Worm (Caenorhabditis elegans): ENCODE data around the gene T20D4.10.
"Not testable (repeated sequence)": the region's sequence is repeated elsewhere in the genome, so short reads cannot be mapped to it uniquely, and the experiment has no call there.

Gene T20D4.10

DNA sequence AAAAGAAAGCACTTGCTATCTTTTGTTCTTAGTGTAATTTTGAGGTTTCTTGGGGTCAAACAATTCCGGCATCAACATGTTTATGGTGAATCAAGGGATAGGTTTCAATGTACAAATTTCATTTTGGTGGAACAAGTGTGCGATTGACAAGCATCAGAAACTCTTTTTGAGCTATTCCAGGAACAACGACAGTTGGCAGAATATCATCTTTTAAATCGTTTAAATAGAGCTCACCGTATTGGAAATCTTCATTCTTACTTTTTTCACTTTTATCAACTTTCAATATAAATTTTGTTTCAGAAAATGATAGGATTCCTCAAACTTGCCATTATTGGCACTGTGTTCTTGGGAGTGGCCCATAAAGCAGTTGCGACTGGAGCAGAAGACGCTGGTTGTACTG, at the start of gene T20D4.10:
TSS of gene T20D4.10 (plus strand) at position 301 of the 400 bp plus-strand sequence.
- not testable (repeated sequence) for TF ChIP-seq klf-2 (GFP tag; conservative IDR thresholded peaks at IDR 0.05); ztf-23 (GFP tag; IDR thresholded peaks at IDR 0.05); flt-1 (GFP tag; IDR thresholded peaks at IDR 0.05)

ce11 chrV:3351266-3351665, 48.8 kb upstream of the T20D4.10 start, which contains the start of gene str-63:
str-63 (plus strand) TSS chrV:3351566.
- TF ChIP-seq med-1 (GFP tag; optimal IDR thresholded peaks at IDR 0.05; ENCODE audit: insufficient read depth) (no peak), tab-1 (GFP tag; IDR thresholded peaks at IDR 0.05) (no peak), klf-2 (GFP tag; conservative IDR thresholded peaks at IDR 0.05) (no peak), flt-1 (GFP tag; IDR thresholded peaks at IDR 0.05) (no peak), T22C8.4 (GFP tag; IDR thresholded peaks at IDR 0.05) (no peak), cog-1 (tag; optimal IDR thresholded peaks at IDR 0.05) (no peak), ref-1 (GFP tag; conservative IDR thresholded peaks at IDR 0.05) (no peak), ztf-23 (GFP tag; IDR thresholded peaks at IDR 0.05) (no peak)

- TF ChIP-seq flt-1 (GFP tag; IDR thresholded peaks at IDR 0.05) (no peak), ztf-23 (GFP tag; IDR thresholded peaks at IDR 0.05) (no peak), ref-1 (GFP tag; conservative IDR thresholded peaks at IDR 0.05) (no peak), med-1 (GFP tag; optimal IDR thresholded peaks at IDR 0.05; ENCODE audit: insufficient read depth) (no peak), klf-2 (GFP tag; conservative IDR thresholded peaks at IDR 0.05) (no peak), ztf-29 (GFP tag; IDR thresholded peaks at IDR 0.05) (no peak), cog-1 (tag; optimal IDR thresholded peaks at IDR 0.05) (no peak), T22C8.4 (GFP tag; IDR thresholded peaks at IDR 0.05) (no peak), tab-1 (GFP tag; IDR thresholded peaks at IDR 0.05) (no peak)
These were observed 47.1 kb upstream of the T20D4.10 start, which contains the start of gene C17B7.12 for ce11 chrV:3352925-3353324. C17B7.12 (plus strand) TSS chrV:3353225.

ce11 chrV:3355544-3355943, 44.5 kb upstream of the T20D4.10 start:
- TF ChIP-seq ref-1 (GFP tag; conservative IDR thresholded peaks at IDR 0.05) = no peak
- TF ChIP-seq flt-1 (GFP tag; IDR thresholded peaks at IDR 0.05) = no peak
- TF ChIP-seq ztf-29 (GFP tag; IDR thresholded peaks at IDR 0.05) = no peak
- no peak for TF ChIP-seq T22C8.4 (GFP tag; IDR thresholded peaks at IDR 0.05)
- TF ChIP-seq klf-2 (GFP tag; conservative IDR thresholded peaks at IDR 0.05) = no peak
- no peak for TF ChIP-seq med-1 (GFP tag; optimal IDR thresholded peaks at IDR 0.05; ENCODE audit: insufficient read depth)
- no peak for TF ChIP-seq cog-1 (tag; optimal IDR thresholded peaks at IDR 0.05)
- no peak for TF ChIP-seq ztf-23 (GFP tag; IDR thresholded peaks at IDR 0.05)
- TF ChIP-seq tab-1 (GFP tag; IDR thresholded peaks at IDR 0.05) = no peak

- TF ChIP-seq T22C8.4 (GFP tag; IDR thresholded peaks at IDR 0.05) (no peak), cog-1 (tag; optimal IDR thresholded peaks at IDR 0.05) (no peak), klf-2 (GFP tag; conservative IDR thresholded peaks at IDR 0.05) (no peak), ztf-29 (GFP tag; IDR thresholded peaks at IDR 0.05) (no peak), ztf-23 (GFP tag; IDR thresholded peaks at IDR 0.05) (no peak), med-1 (GFP tag; optimal IDR thresholded peaks at IDR 0.05; ENCODE audit: insufficient read depth) (no peak), tab-1 (GFP tag; IDR thresholded peaks at IDR 0.05) (no peak), ref-1 (GFP tag; conservative IDR thresholded peaks at IDR 0.05) (no peak), flt-1 (GFP tag; IDR thresholded peaks at IDR 0.05) (no peak)
These were observed 42.9 kb upstream of the T20D4.10 start, which contains the start of gene scrm-3 for ce11 chrV:3357106-3357505. scrm-3 (minus strand) TSS chrV:3357206.

DNA sequence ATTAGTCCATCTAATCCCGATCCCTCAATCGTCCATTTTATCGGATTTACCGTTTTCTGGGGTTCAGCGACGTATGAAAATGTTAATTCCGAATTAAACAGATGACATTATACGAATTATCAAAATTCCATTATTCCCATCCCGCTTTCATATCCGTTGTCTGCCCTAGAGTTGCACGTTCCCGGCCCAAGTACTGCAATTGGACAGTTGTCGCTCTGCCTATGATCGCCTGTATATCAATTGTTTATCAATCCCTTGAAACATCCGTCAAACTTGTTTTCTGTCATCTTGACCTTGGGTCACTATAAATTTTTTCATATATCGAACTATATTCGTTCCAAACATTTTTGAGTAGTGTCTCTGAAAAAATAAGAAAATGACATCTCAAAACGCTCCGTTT, 41.8 kb upstream of the T20D4.10 start, which contains the start of gene C04E12.5:
TSS of gene C04E12.5 (plus strand) at position 301 of the 400 bp plus-strand sequence.
- TF ChIP-seq ztf-29 (GFP tag; IDR thresholded peaks at IDR 0.05) (no peak), T22C8.4 (GFP tag; IDR thresholded peaks at IDR 0.05) (no peak), ztf-23 (GFP tag; IDR thresholded peaks at IDR 0.05) (no peak), ref-1 (GFP tag; conservative IDR thresholded peaks at IDR 0.05) (no peak), klf-2 (GFP tag; conservative IDR thresholded peaks at IDR 0.05) (no peak), tab-1 (GFP tag; IDR thresholded peaks at IDR 0.05) (no peak)

DNA sequence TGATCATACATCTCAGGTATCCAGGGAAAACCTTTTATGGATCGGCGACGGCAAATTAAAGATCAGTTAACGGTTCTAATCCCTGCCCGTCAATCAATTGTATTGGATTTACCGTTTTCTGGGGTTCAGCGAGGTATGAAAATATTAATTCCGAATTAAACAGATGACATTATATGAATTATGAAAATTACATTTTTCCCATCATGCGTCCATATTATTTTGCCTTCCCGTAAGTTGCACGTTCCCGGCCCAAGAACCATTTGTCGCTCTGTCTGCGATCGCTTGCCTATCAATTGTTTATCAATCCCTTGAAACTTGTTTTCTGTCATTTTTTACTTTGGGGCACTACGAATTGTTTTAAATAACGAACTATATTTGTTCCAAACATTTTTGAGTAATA, 38.4 kb upstream of the T20D4.10 start:
- no peak for TF ChIP-seq med-1 (GFP tag; optimal IDR thresholded peaks at IDR 0.05; ENCODE audit: insufficient read depth)
- TF ChIP-seq tab-1 (GFP tag; IDR thresholded peaks at IDR 0.05) = no peak
- TF ChIP-seq ref-1 (GFP tag; conservative IDR thresholded peaks at IDR 0.05) = no peak
- no peak for TF ChIP-seq flt-1 (GFP tag; IDR thresholded peaks at IDR 0.05)
- no peak for TF ChIP-seq ztf-23 (GFP tag; IDR thresholded peaks at IDR 0.05)
- TF ChIP-seq klf-2 (GFP tag; conservative IDR thresholded peaks at IDR 0.05) = no peak
- TF ChIP-seq cog-1 (tag; optimal IDR thresholded peaks at IDR 0.05) = no peak
- no peak for TF ChIP-seq T22C8.4 (GFP tag; IDR thresholded peaks at IDR 0.05)
- no peak for TF ChIP-seq ztf-29 (GFP tag; IDR thresholded peaks at IDR 0.05)

ce11 chrV:3362475-3362874, 37.6 kb upstream of the T20D4.10 start, which contains the start of gene C04E12.4:
C04E12.4 (plus strand) TSS chrV:3362775.
- no peak for TF ChIP-seq flt-1 (GFP tag; IDR thresholded peaks at IDR 0.05)
- no peak for TF ChIP-seq tab-1 (GFP tag; IDR thresholded peaks at IDR 0.05)
- TF ChIP-seq cog-1 (tag; optimal IDR thresholded peaks at IDR 0.05) = no peak
- TF ChIP-seq klf-2 (GFP tag; conservative IDR thresholded peaks at IDR 0.05) = no peak
- no peak for TF ChIP-seq ref-1 (GFP tag; conservative IDR thresholded peaks at IDR 0.05)
- no peak for TF ChIP-seq T22C8.4 (GFP tag; IDR thresholded peaks at IDR 0.05)
- no peak for TF ChIP-seq med-1 (GFP tag; optimal IDR thresholded peaks at IDR 0.05; ENCODE audit: insufficient read depth)
- TF ChIP-seq ztf-29 (GFP tag; IDR thresholded peaks at IDR 0.05) = no peak
- no peak for TF ChIP-seq ztf-23 (GFP tag; IDR thresholded peaks at IDR 0.05)

ce11 chrV:3367773-3368172, 32.3 kb upstream of the T20D4.10 start, which contains the start of gene C04E12.2:
C04E12.2 (plus strand) TSS chrV:3368073.
- TF ChIP-seq T22C8.4 (GFP tag; IDR thresholded peaks at IDR 0.05); klf-2 (GFP tag; conservative IDR thresholded peaks at IDR 0.05); ztf-29 (GFP tag; IDR thresholded peaks at IDR 0.05): not testable (repeated sequence)

- TF ChIP-seq T22C8.4 (GFP tag; IDR thresholded peaks at IDR 0.05) = no peak
- TF ChIP-seq cog-1 (tag; optimal IDR thresholded peaks at IDR 0.05) = no peak
- TF ChIP-seq med-1 (GFP tag; optimal IDR thresholded peaks at IDR 0.05; ENCODE audit: insufficient read depth) = no peak
- TF ChIP-seq ref-1 (GFP tag; conservative IDR thresholded peaks at IDR 0.05) = no peak
- no peak for TF ChIP-seq flt-1 (GFP tag; IDR thresholded peaks at IDR 0.05)
- no peak for TF ChIP-seq ztf-23 (GFP tag; IDR thresholded peaks at IDR 0.05)
- TF ChIP-seq ztf-29 (GFP tag; IDR thresholded peaks at IDR 0.05) = no peak
- no peak for TF ChIP-seq klf-2 (GFP tag; conservative IDR thresholded peaks at IDR 0.05)
- TF ChIP-seq tab-1 (GFP tag; IDR thresholded peaks at IDR 0.05) = no peak
These were observed 27.4 kb upstream of the T20D4.10 start, which contains the start of gene srx-121 for ce11 chrV:3372673-3373072. srx-121 (minus strand) TSS chrV:3372773.
